Fruit fly (Drosophila melanogaster) whole organism, embryonic: ENCODE results near the gene CG8066.
A peak's percentile ranks its signal among the peaks of the same experiment; 100 is the strongest.

Experiments
- Ada2b ChIP-seq: fragments of 200-800 bp; sonication (Bioruptor generic); IDR thresholded peaks from 2 replicates; pipeline ENCODE4 v1.3.6; 2022; ENCODE audit warnings: missing biosample characterization, missing genetic modification characterization
- Bdp1 ChIP-seq: fragments of 200-800 bp; sonication (Bioruptor generic); optimal IDR thresholded peaks from 3 replicates; lab custom pipeline; 2016; ENCODE audit warnings: missing biosample characterization, missing genetic modification characterization
- CG11093 ChIP-seq: fragments of 200-800 bp; sonication (Bioruptor generic); IDR thresholded peaks from 3 replicates; pipeline ENCODE4 v1.3.6; 2022; ENCODE audit warnings: missing biosample characterization, missing genetic modification characterization
- CG11398 ChIP-seq: fragments of 200-800 bp; sonication (Bioruptor generic); optimal IDR thresholded peaks from 2 replicates; lab custom pipeline; 2016; ENCODE audit warnings: missing biosample characterization, missing genetic modification characterization
- CG13123 ChIP-seq: fragments of 200-800 bp; sonication (Bioruptor generic); optimal IDR thresholded peaks from 2 replicates; lab custom pipeline; 2016; ENCODE audit warnings: missing biosample characterization, missing genetic modification characterization
- CG13775 ChIP-seq: fragments of 200-800 bp; sonication (Bioruptor generic); optimal IDR thresholded peaks from 3 replicates; lab custom pipeline; 2017; ENCODE audit warnings: missing biosample characterization, mild to moderate bottlenecking, missing genetic modification characterization
- CG14860 ChIP-seq: fragments of 200-800 bp; sonication (Bioruptor generic); IDR thresholded peaks from 3 replicates; pipeline ENCODE4 v1.3.6; 2022; ENCODE audit warnings: missing biosample characterization, missing genetic modification characterization; ENCODE audit not compliant: partially characterized antibody
- CG1647 ChIP-seq: fragments of 200-800 bp; sonication (Bioruptor generic); optimal IDR thresholded peaks from 3 replicates; lab custom pipeline; 2016; ENCODE audit warnings: missing biosample characterization, missing genetic modification characterization
- CG17328 ChIP-seq: fragments of 200-800 bp; sonication (Bioruptor generic); IDR thresholded peaks from 2 replicates; pipeline ENCODE4 v1.3.6; 2022; ENCODE audit warnings: missing biosample characterization, missing genetic modification characterization
- CG17359 ChIP-seq: fragments of 200-800 bp; sonication (Bioruptor generic); optimal IDR thresholded peaks from 3 replicates; lab custom pipeline; 2018; ENCODE audit warnings: missing biosample characterization, mild to moderate bottlenecking, missing genetic modification characterization, moderate library complexity
- CG17568 ChIP-seq: fragments of 200-800 bp; sonication (Bioruptor generic); optimal IDR thresholded peaks from 2 replicates; lab custom pipeline; 2018; ENCODE audit warnings: missing biosample characterization, mild to moderate bottlenecking, missing genetic modification characterization, moderate library complexity
- CG18619 ChIP-seq: fragments of 200-800 bp; sonication (Bioruptor generic); optimal IDR thresholded peaks from 3 replicates; lab custom pipeline; 2017; ENCODE audit warnings: missing biosample characterization, mild to moderate bottlenecking, missing genetic modification characterization
- CG2116 ChIP-seq: fragments of 200-800 bp; sonication (Bioruptor generic); optimal IDR thresholded peaks from 3 replicates; lab custom pipeline; 2018; ENCODE audit warnings: missing biosample characterization, mild to moderate bottlenecking, missing genetic modification characterization
- CG2129 ChIP-seq: fragments of 200-800 bp; sonication (Bioruptor generic); IDR thresholded peaks from 2 replicates; pipeline ENCODE4 v1.3.6; 2022; ENCODE audit warnings: missing biosample characterization, missing genetic modification characterization; ENCODE audit not compliant: partially characterized antibody
- CG2199 ChIP-seq: fragments of 200-800 bp; sonication (Bioruptor generic); IDR thresholded peaks from 3 replicates; pipeline ENCODE4 v1.3.6; 2022; ENCODE audit warnings: missing biosample characterization, missing genetic modification characterization
- CG3163 ChIP-seq: fragments of 200-800 bp; sonication (Bioruptor generic); optimal IDR thresholded peaks from 3 replicates; lab custom pipeline; 2016; ENCODE audit warnings: missing biosample characterization, missing genetic modification characterization
- CG4328 ChIP-seq: fragments of 200-800 bp; sonication (Bioruptor generic); optimal IDR thresholded peaks from 3 replicates; lab custom pipeline; 2017; ENCODE audit warnings: missing biosample characterization, missing genetic modification reagents, missing genetic modification characterization
- CG5245 ChIP-seq: fragments of 200-800 bp; sonication (Bioruptor generic); optimal IDR thresholded peaks from 3 replicates; lab custom pipeline; 2016; ENCODE audit warnings: missing biosample characterization, missing genetic modification characterization
- CG6791 ChIP-seq: fragments of 200-800 bp; sonication (Bioruptor generic); IDR thresholded peaks from 3 replicates; pipeline ENCODE4 v1.3.6; 2022; ENCODE audit warnings: missing biosample characterization, missing genetic modification characterization; ENCODE audit not compliant: partially characterized antibody
- CG7928 ChIP-seq: fragments of 200-800 bp; sonication (Bioruptor generic); optimal IDR thresholded peaks from 2 replicates; lab custom pipeline; 2017; ENCODE audit warnings: missing biosample characterization, mild to moderate bottlenecking, missing genetic modification characterization
- CG8359 ChIP-seq: fragments of 200-800 bp; sonication (Bioruptor generic); optimal IDR thresholded peaks from 2 replicates; lab custom pipeline; 2017; ENCODE audit warnings: missing biosample characterization, mild to moderate bottlenecking, missing genetic modification characterization, borderline replicate concordance
- CG9437 ChIP-seq: fragments of 200-800 bp; sonication (Bioruptor generic); optimal IDR thresholded peaks from 2 replicates; lab custom pipeline; 2018; ENCODE audit warnings: missing biosample characterization, mild to moderate bottlenecking, missing genetic modification characterization
- CG9817 ChIP-seq: fragments of 200-800 bp; sonication (Bioruptor generic); optimal IDR thresholded peaks from 2 replicates; lab custom pipeline; 2018; ENCODE audit warnings: missing biosample characterization, mild to moderate bottlenecking, missing genetic modification characterization, moderate library complexity
- CrebB ChIP-seq: fragments of 200-800 bp; sonication (Bioruptor generic); optimal IDR thresholded peaks from 3 replicates; lab custom pipeline; 2018; ENCODE audit warnings: missing biosample characterization, mild to moderate bottlenecking, missing genetic modification characterization
- Dbx ChIP-seq: fragments of 200-800 bp; sonication (Bioruptor generic); IDR thresholded peaks from 3 replicates; pipeline ENCODE4 v1.3.6; 2022; ENCODE audit warnings: missing biosample characterization, missing genetic modification characterization
- E2f1 ChIP-seq: fragments of 200-800 bp; sonication (Bioruptor generic); IDR thresholded peaks from 2 replicates; pipeline ENCODE4 v1.3.6; 2022; ENCODE audit warnings: missing biosample characterization, missing genetic modification characterization
- Elba2 ChIP-seq: fragments of 200-800 bp; sonication (Bioruptor generic); optimal IDR thresholded peaks from 3 replicates; lab custom pipeline; 2016; ENCODE audit warnings: missing biosample characterization, missing genetic modification characterization
- Gug ChIP-seq: fragments of 200-800 bp; sonication (Bioruptor generic); IDR thresholded peaks from 4 replicates; pipeline ENCODE4 v1.3.6; 2022; ENCODE audit warnings: missing biosample characterization, missing genetic modification characterization
- Hmr ChIP-seq: fragments of 200-800 bp; sonication (Bioruptor generic); optimal IDR thresholded peaks from 3 replicates; lab custom pipeline; 2017; ENCODE audit warnings: mild to moderate bottlenecking, missing biosample characterization, missing genetic modification reagents, missing genetic modification characterization
- Mes4 ChIP-seq: fragments of 200-800 bp; sonication (Bioruptor generic); optimal IDR thresholded peaks from 2 replicates; lab custom pipeline; 2016; ENCODE audit warnings: missing biosample characterization, missing genetic modification characterization
- Oaz ChIP-seq: fragments of 200-800 bp; sonication (Bioruptor generic); IDR thresholded peaks from 2 replicates; pipeline ENCODE4 v1.3.6; 2022; ENCODE audit warnings: missing biosample characterization, missing genetic modification characterization
- Spps ChIP-seq: fragments of 200-800 bp; sonication (Bioruptor generic); optimal IDR thresholded peaks from 2 replicates; lab custom pipeline; 2018; ENCODE audit warnings: missing biosample characterization, mild to moderate bottlenecking, missing genetic modification characterization
- Usf ChIP-seq: fragments of 200-800 bp; sonication (Bioruptor generic); optimal IDR thresholded peaks from 2 replicates; lab custom pipeline; 2017; ENCODE audit warnings: missing genotype, missing biosample characterization, missing genetic modification characterization
- btn ChIP-seq: fragments of 200-800 bp; sonication (Bioruptor generic); optimal IDR thresholded peaks from 2 replicates; lab custom pipeline; 2016; ENCODE audit warnings: missing biosample characterization, missing genetic modification characterization
- cad ChIP-seq: fragments of >200 bp; optimal IDR thresholded peaks from 2 replicates; lab custom pipeline; 2017; ENCODE audit warnings: missing biosample characterization, missing genetic modification characterization
- cg ChIP-seq: fragments of 200-800 bp; sonication (Bioruptor generic); optimal IDR thresholded peaks from 3 replicates; lab custom pipeline; 2019; ENCODE audit warnings: missing biosample characterization, mild to moderate bottlenecking, missing genetic modification characterization, moderate library complexity
- crc ChIP-seq: fragments of 200-800 bp; sonication (Bioruptor generic); optimal IDR thresholded peaks from 2 replicates; lab custom pipeline; 2016; ENCODE audit warnings: missing biosample characterization, missing genetic modification characterization
- dpn ChIP-seq, 2 experiments: fragments of 200-800 bp; sonication (Bioruptor generic); optimal IDR thresholded peaks; 3 replicates each; lab custom pipeline; 2016; ENCODE audit warnings: missing biosample characterization in 2 of 2, missing genetic modification characterization in 2 of 2
- esg ChIP-seq: fragments of 200-800 bp; sonication (Bioruptor generic); conservative IDR thresholded peaks from 2 replicates; pipeline ENCODE4 v1.3.6; 2022; ENCODE audit warnings: missing biosample characterization, missing genetic modification characterization
- gce ChIP-seq: fragments of 200-800 bp; sonication (Bioruptor generic); IDR thresholded peaks from 3 replicates; pipeline ENCODE4 v1.3.6; 2022; ENCODE audit warnings: missing biosample characterization, missing genetic modification characterization
- ham ChIP-seq: fragments of 200-800 bp; sonication (Bioruptor generic); IDR thresholded peaks from 2 replicates; pipeline ENCODE4 v1.3.6; 2022; ENCODE audit warnings: missing biosample characterization, missing genetic modification characterization
- jigr1 ChIP-seq: fragments of 200-800 bp; sonication (Bioruptor generic); IDR thresholded peaks from 3 replicates; pipeline ENCODE4 v1.3.6; 2022; ENCODE audit warnings: missing biosample characterization, missing genetic modification characterization
- jumu ChIP-seq: fragments of 200-800 bp; sonication (Bioruptor generic); optimal IDR thresholded peaks from 3 replicates; lab custom pipeline; 2016; ENCODE audit warnings: missing biosample characterization, missing genetic modification characterization
- lab ChIP-seq: fragments of 200-800 bp; sonication (Bioruptor generic); optimal IDR thresholded peaks from 3 replicates; lab custom pipeline; 2017; ENCODE audit warnings: missing biosample characterization, missing genetic modification characterization, mild to moderate bottlenecking, moderate library complexity, missing genetic modification reagents
- pnt ChIP-seq: fragments of 200-800 bp; sonication (Bioruptor generic); optimal IDR thresholded peaks from 3 replicates; lab custom pipeline; 2016; ENCODE audit warnings: missing biosample characterization, missing genetic modification characterization
- sd ChIP-seq: fragments of 200-800 bp; sonication (Bioruptor generic); optimal IDR thresholded peaks from 3 replicates; lab custom pipeline; 2018; ENCODE audit warnings: missing biosample characterization, mild to moderate bottlenecking, missing genetic modification characterization, moderate library complexity
- slp2 ChIP-seq: fragments of 200-800 bp; sonication (Bioruptor generic); optimal IDR thresholded peaks from 2 replicates; lab custom pipeline; 2016; ENCODE audit warnings: missing biosample characterization, missing genetic modification characterization
- sna ChIP-seq: fragments of 200-800 bp; sonication (Bioruptor generic); IDR thresholded peaks from 2 replicates; pipeline ENCODE4 v1.3.6; 2022; ENCODE audit warnings: missing biosample characterization, missing genetic modification characterization; ENCODE audit not compliant: partially characterized antibody
- sqz ChIP-seq: fragments of 200-800 bp; sonication (Bioruptor generic); optimal IDR thresholded peaks from 3 replicates; lab custom pipeline; 2018; ENCODE audit warnings: missing biosample characterization, mild to moderate bottlenecking, missing genetic modification characterization
- tll ChIP-seq, 2 experiments: fragments of 200-800 bp in 1 of 2; fragments of >200 bp in 1 of 2; sonication (Bioruptor generic) in 1 of 2; optimal IDR thresholded peaks; 2 replicates each; lab custom pipeline; 2017 to 2019; ENCODE audit warnings: missing biosample characterization in 2 of 2, missing genetic modification characterization in 2 of 2, mild to moderate bottlenecking in 1 of 2, moderate library complexity in 1 of 2

The CG8066 gene

dm6 chr3R:14569411-14570107, 912 bp upstream of the CG8066 start, which contains the start of gene Cys (continued):
- TF ChIP-seq CG14860 (GFP tag; lab: Robert Waterston, UW) (no peak), CG2129 (GFP tag; lab: Robert Waterston, UW) (no peak), slp2 (GFP tag; lab: Kevin White, UChicago) (no peak), CG5245 (no peak), Gug (GFP tag; lab: Robert Waterston, UW) (no peak), CG8359 (GFP tag; lab: Kevin White, UChicago) (no peak), CG7928 (GFP tag; lab: Kevin White, UChicago) (no peak), esg (GFP tag; lab: Robert Waterston, UW) (no peak), jigr1 (GFP tag; lab: Robert Waterston, UW) (no peak), Dbx (GFP tag; lab: Robert Waterston, UW) (no peak; the same call in 2 of the 3 replicates), Mes4 (no peak), CG18619 (no peak), CG2116 (GFP tag; lab: Kevin White, UChicago) (no peak), CG17359 (no peak), sd (tag; lab: Kevin White, UChicago) (no peak), CG4328 (no peak), btn (GFP tag; lab: Kevin White, UChicago) (no peak), CG13775 (GFP tag; lab: Kevin White, UChicago) (no peak), Elba2 (GFP tag; lab: Kevin White, UChicago) (no peak), Spps (tag; lab: Kevin White, UChicago) (no peak), CG1647 (GFP tag; lab: Kevin White, UChicago) (no peak), CG13123 (GFP tag; lab: Kevin White, UChicago) (no peak), sna (no peak), Usf (GFP tag; lab: Kevin White, UChicago) (no peak), CG11398 (GFP tag; lab: Kevin White, UChicago) (no peak), ham (no peak), crc (no peak), CG2199 (GFP tag; lab: Robert Waterston, UW) (no peak), CG9437 (no peak), CG6791 (GFP tag; lab: Robert Waterston, UW) (peak; percentile 46; the same call in 1 of the 3 replicates), Oaz (GFP tag; lab: Robert Waterston, UW) (no peak), CrebB (tag; lab: Kevin White, UChicago) (peak; percentile 36), CG17328 (peak; percentile 36; the same call in 1 of the 2 replicates), CG3163 (GFP tag; lab: Kevin White, UChicago) (no peak), dpn (GFP tag; optimal IDR thresholded peaks at IDR 0.05; lab: Kevin White, UChicago) (no peak), tll (GFP tag; optimal IDR thresholded peaks at IDR 0.05; lab: Kevin White, UChicago) (no peak), pnt (GFP tag; lab: Kevin White, UChicago) (no peak), Ada2b (GFP tag; lab: Robert Waterston, UW) (no peak), cad (GFP tag; lab: Kevin White, UChicago) (no peak), E2f1 (GFP tag; lab: Robert Waterston, UW) (no peak), Bdp1 (GFP tag; lab: Kevin White, UChicago) (no peak), CG11093 (no peak), CG17568 (GFP tag; lab: Kevin White, UChicago) (no peak), Hmr (GFP tag; lab: Kevin White, UChicago) (peak; percentile 30), cg (GFP tag; lab: Kevin White, UChicago) (no peak), gce (no peak), lab (GFP tag; lab: Kevin White, UChicago) (peak; percentile 1), sqz (GFP tag; lab: Kevin White, UChicago) (no peak), jumu (GFP tag; lab: Kevin White, UChicago) (no peak), CG9817 (tag; lab: Kevin White, UChicago) (no peak)
